Fruit fly (Drosophila melanogaster) whole organism, embryonic: ENCODE data around the gene dgt6.

Experiments
- Adf1 ChIP-seq: fragments of 200-800 bp; sonication (Bioruptor generic); IDR thresholded peaks from 2 replicates; pipeline ENCODE4 v1.3.6; 2022; ENCODE audit warnings: missing biosample characterization, missing genetic modification characterization
- Aef1 ChIP-seq: fragments of 200-800 bp; sonication (Bioruptor generic); IDR thresholded peaks from 3 replicates; pipeline ENCODE4 v1.3.6; 2022; ENCODE audit warnings: missing biosample characterization, missing genetic modification characterization
- CG10959 ChIP-seq: fragments of 200-800 bp; sonication (Bioruptor generic); IDR thresholded peaks from 2 replicates; pipeline ENCODE4 v1.3.6; 2022; ENCODE audit warnings: missing biosample characterization, missing genetic modification characterization
- CG11247 ChIP-seq: fragments of 200-800 bp; sonication (Bioruptor generic); IDR thresholded peaks from 2 replicates; pipeline ENCODE4 v1.3.6; 2022; ENCODE audit warnings: missing biosample characterization, missing genetic modification characterization
- CG12155 ChIP-seq: fragments of 200-800 bp; sonication (Bioruptor generic); optimal IDR thresholded peaks from 3 replicates; lab custom pipeline; 2016; ENCODE audit warnings: missing biosample characterization, missing genetic modification characterization
- CG12299 ChIP-seq: fragments of 200-800 bp; sonication (Bioruptor generic); optimal IDR thresholded peaks from 2 replicates; lab custom pipeline; 2018; ENCODE audit warnings: missing biosample characterization, mild to moderate bottlenecking, missing genetic modification characterization
- CG12744 ChIP-seq: fragments of 200-800 bp; sonication (Bioruptor generic); optimal IDR thresholded peaks from 2 replicates; lab custom pipeline; 2016; ENCODE audit warnings: missing biosample characterization, missing genetic modification characterization
- CG14710 ChIP-seq: fragments of 200-800 bp; sonication (Bioruptor generic); optimal IDR thresholded peaks from 3 replicates; lab custom pipeline; 2019; ENCODE audit warnings: missing biosample characterization, mild to moderate bottlenecking, missing genetic modification characterization, moderate library complexity
- CG17385 ChIP-seq: fragments of 200-800 bp; sonication (Bioruptor generic); optimal IDR thresholded peaks from 3 replicates; lab custom pipeline; 2018; ENCODE audit warnings: missing biosample characterization, mild to moderate bottlenecking, missing genetic modification characterization
- CG18599 ChIP-seq: fragments of 200-800 bp; sonication (Bioruptor generic); optimal IDR thresholded peaks from 3 replicates; lab custom pipeline; 2017; ENCODE audit warnings: missing biosample characterization, missing genetic modification characterization, mild to moderate bottlenecking, moderate library complexity, missing genetic modification reagents
- CG30020 ChIP-seq: fragments of 200-800 bp; optimal IDR thresholded peaks from 2 replicates; lab custom pipeline; 2019; ENCODE audit warnings: missing biosample characterization, mild to moderate bottlenecking, missing genetic modification characterization, moderate library complexity
- CG32772 ChIP-seq: fragments of 200-800 bp; sonication (Bioruptor generic); IDR thresholded peaks from 2 replicates; pipeline ENCODE4 v1.3.6; 2022; ENCODE audit warnings: missing biosample characterization, missing genetic modification characterization
- CG34376 ChIP-seq: fragments of 200-800 bp; sonication (Bioruptor generic); optimal IDR thresholded peaks from 2 replicates; lab custom pipeline; 2018; ENCODE audit warnings: missing biosample characterization, mild to moderate bottlenecking, missing genetic modification characterization
- CG4328 ChIP-seq: fragments of 200-800 bp; sonication (Bioruptor generic); optimal IDR thresholded peaks from 3 replicates; lab custom pipeline; 2017; ENCODE audit warnings: missing biosample characterization, missing genetic modification reagents, missing genetic modification characterization
- CG4707 ChIP-seq: fragments of 200-800 bp; sonication (Bioruptor generic); optimal IDR thresholded peaks from 2 replicates; lab custom pipeline; 2018; ENCODE audit warnings: missing biosample characterization, mild to moderate bottlenecking, missing genetic modification characterization, moderate library complexity
- CG4854 ChIP-seq: fragments of 200-800 bp; sonication (Bioruptor generic); optimal IDR thresholded peaks from 2 replicates; lab custom pipeline; 2016; ENCODE audit warnings: missing biosample characterization, missing genetic modification characterization, inconsistent platforms
- CG5180 ChIP-seq: fragments of 200-800 bp; sonication (Bioruptor generic); optimal IDR thresholded peaks from 3 replicates; lab custom pipeline; 2017; ENCODE audit warnings: missing biosample characterization, missing genetic modification characterization, mild to moderate bottlenecking, moderate library complexity, missing genetic modification reagents
- CG7839 ChIP-seq: fragments of 200-800 bp; sonication (Bioruptor generic); optimal IDR thresholded peaks from 3 replicates; lab custom pipeline; 2018; ENCODE audit warnings: missing biosample characterization, mild to moderate bottlenecking, missing genetic modification characterization, moderate library complexity
- CG8944 ChIP-seq: fragments of 200-800 bp; sonication (Bioruptor generic); optimal IDR thresholded peaks from 3 replicates; lab custom pipeline; 2016; ENCODE audit warnings: missing biosample characterization, missing genetic modification characterization
- Dek ChIP-seq: fragments of 200-800 bp; sonication (Bioruptor generic); optimal IDR thresholded peaks from 3 replicates; lab custom pipeline; 2019; ENCODE audit warnings: missing biosample characterization, mild to moderate bottlenecking, missing genetic modification characterization, moderate library complexity
- E2f2 ChIP-seq: fragments of 200-800 bp; sonication (Bioruptor generic); IDR thresholded peaks from 2 replicates; pipeline ENCODE4 v1.3.6; 2022; ENCODE audit warnings: missing biosample characterization, missing genetic modification characterization
- HLHmδ ChIP-seq: fragments of 200-800 bp; sonication (Bioruptor generic); optimal IDR thresholded peaks from 2 replicates; lab custom pipeline; 2018; ENCODE audit warnings: missing biosample characterization, mild to moderate bottlenecking, missing genetic modification characterization, moderate library complexity
- Hand ChIP-seq: fragments of 200-800 bp; sonication (Bioruptor generic); optimal IDR thresholded peaks from 2 replicates; lab custom pipeline; 2017; ENCODE audit warnings: mild to moderate bottlenecking, missing biosample characterization, missing genetic modification reagents, missing genetic modification characterization
- Hr39 ChIP-seq: fragments of >200 bp; optimal IDR thresholded peaks from 2 replicates; lab custom pipeline; 2017
- Lhr ChIP-seq: fragments of 200-800 bp; sonication (Bioruptor generic); optimal IDR thresholded peaks from 3 replicates; lab custom pipeline; 2017; ENCODE audit warnings: mild to moderate bottlenecking, missing biosample characterization, missing genetic modification reagents, missing genetic modification characterization
- Opbp ChIP-seq: fragments of 200-800 bp; sonication (Bioruptor generic); IDR thresholded peaks from 3 replicates; pipeline ENCODE4 v1.3.6; 2022; ENCODE audit warnings: missing biosample characterization, missing genetic modification characterization; ENCODE audit not compliant: partially characterized antibody
- Rx ChIP-seq: fragments of 200-800 bp; sonication (Bioruptor generic); IDR thresholded peaks from 2 replicates; pipeline ENCODE4 v1.3.6; 2022; ENCODE audit warnings: missing biosample characterization, missing genetic modification characterization
- bab2 ChIP-seq: fragments of 200-800 bp; sonication (Bioruptor generic); optimal IDR thresholded peaks from 2 replicates; lab custom pipeline; 2016; ENCODE audit warnings: missing biosample characterization, missing genetic modification characterization
- cas ChIP-seq: fragments of 200-800 bp; sonication (Bioruptor generic); IDR thresholded peaks from 2 replicates; pipeline ENCODE4 v1.3.6; 2022; ENCODE audit warnings: missing biosample characterization, missing genetic modification characterization
- corto ChIP-seq: fragments of 200-800 bp; sonication (Bioruptor generic); optimal IDR thresholded peaks from 2 replicates; lab custom pipeline; 2016; ENCODE audit warnings: missing biosample characterization, mild to moderate bottlenecking, missing genetic modification characterization, moderate library complexity
- dmrt99B ChIP-seq: fragments of 200-800 bp; sonication (Bioruptor generic); optimal IDR thresholded peaks from 2 replicates; lab custom pipeline; 2018; ENCODE audit warnings: missing biosample characterization, mild to moderate bottlenecking, missing genetic modification characterization, moderate library complexity
- grau ChIP-seq: fragments of 200-800 bp; optimal IDR thresholded peaks from 3 replicates; lab custom pipeline; 2019; ENCODE audit warnings: missing biosample characterization, mild to moderate bottlenecking, missing genetic modification characterization, moderate library complexity
- gsb-n ChIP-seq: fragments of 200-800 bp; sonication (Bioruptor generic); optimal IDR thresholded peaks from 3 replicates; lab custom pipeline; 2018; ENCODE audit warnings: missing biosample characterization, mild to moderate bottlenecking, missing genetic modification characterization
- inv ChIP-seq: fragments of 200-800 bp; sonication (Bioruptor generic); IDR thresholded peaks from 2 replicates; pipeline ENCODE4 v1.3.6; 2022; ENCODE audit warnings: missing biosample characterization, missing genetic modification characterization; ENCODE audit not compliant: partially characterized antibody
- klu ChIP-seq: fragments of 200-800 bp; sonication (Bioruptor generic); IDR thresholded peaks from 2 replicates; pipeline ENCODE4 v1.3.6; 2022; ENCODE audit warnings: missing biosample characterization, missing genetic modification characterization
- knrl ChIP-seq: fragments of 200-800 bp; sonication (Bioruptor generic); IDR thresholded peaks from 3 replicates; pipeline ENCODE4 v1.3.6; 2022; ENCODE audit warnings: missing biosample characterization, missing genetic modification characterization; ENCODE audit not compliant: partially characterized antibody
- lola ChIP-seq, 3 experiments: fragments of >200 bp in 2 of 3; fragments of 200-800 bp in 1 of 3; sonication (Bioruptor generic) in 1 of 3; optimal IDR thresholded peaks; 2 replicates each; lab custom pipeline; 2017 to 2019; ENCODE audit warnings: missing biosample characterization in 3 of 3, missing genetic modification characterization in 3 of 3, mild to moderate bottlenecking in 1 of 3, moderate library complexity in 1 of 3
- maf-S ChIP-seq: fragments of 200-800 bp; sonication (Bioruptor generic); optimal IDR thresholded peaks from 2 replicates; lab custom pipeline; 2016; ENCODE audit warnings: missing biosample characterization, missing genetic modification characterization
- mirr ChIP-seq: fragments of 200-800 bp; sonication (Bioruptor generic); optimal IDR thresholded peaks from 3 replicates; lab custom pipeline; 2018; ENCODE audit warnings: missing biosample characterization, mild to moderate bottlenecking, missing genetic modification characterization
- onecut ChIP-seq: fragments of 200-800 bp; sonication (Bioruptor generic); IDR thresholded peaks from 2 replicates; pipeline ENCODE4 v1.3.6; 2022; ENCODE audit warnings: missing biosample characterization, missing genetic modification characterization
- ro ChIP-seq: fragments of 200-800 bp; sonication (Bioruptor generic); IDR thresholded peaks from 2 replicates; pipeline ENCODE4 v1.3.6; 2022; ENCODE audit warnings: missing biosample characterization, missing genetic modification characterization
- sc ChIP-seq, 3 experiments: fragments of >200 bp in 2 of 3; fragments of 200-800 bp in 1 of 3; sonication (Bioruptor generic) in 1 of 3; optimal IDR thresholded peaks; 2 replicates in 2 of 3; 3 replicates in 1 of 3; lab custom pipeline; 2017; ENCODE audit warnings: mild to moderate bottlenecking in 1 of 3, missing biosample characterization in 1 of 3, missing genetic modification characterization in 1 of 3, missing genetic modification reagents in 1 of 3
- scrt ChIP-seq: fragments of 200-800 bp; sonication (Bioruptor generic); optimal IDR thresholded peaks from 2 replicates; lab custom pipeline; 2018; ENCODE audit warnings: missing biosample characterization, mild to moderate bottlenecking, missing genetic modification characterization, moderate library complexity
- slbo ChIP-seq: fragments of 200-800 bp; sonication (Bioruptor generic); IDR thresholded peaks from 2 replicates; pipeline ENCODE4 v1.3.6; 2022; ENCODE audit warnings: missing biosample characterization, missing genetic modification characterization
- so ChIP-seq: fragments of 200-800 bp; sonication (Bioruptor generic); IDR thresholded peaks from 3 replicates; pipeline ENCODE4 v1.3.6; 2022; ENCODE audit warnings: missing biosample characterization, missing genetic modification characterization
- tll ChIP-seq, 2 experiments: fragments of 200-800 bp in 1 of 2; fragments of >200 bp in 1 of 2; sonication (Bioruptor generic) in 1 of 2; optimal IDR thresholded peaks; 2 replicates each; lab custom pipeline; 2017 to 2019; ENCODE audit warnings: missing biosample characterization in 2 of 2, missing genetic modification characterization in 2 of 2, mild to moderate bottlenecking in 1 of 2, moderate library complexity in 1 of 2
- toy ChIP-seq: fragments of 200-800 bp; sonication (Bioruptor generic); IDR thresholded peaks from 2 replicates; pipeline ENCODE4 v1.3.6; 2022; ENCODE audit warnings: missing biosample characterization, missing genetic modification characterization
- vnd ChIP-seq: fragments of 200-800 bp; sonication (Bioruptor generic); IDR thresholded peaks from 3 replicates; pipeline ENCODE4 v1.3.6; 2022; ENCODE audit warnings: missing biosample characterization, missing genetic modification characterization; ENCODE audit not compliant: partially characterized antibody
- zen2 ChIP-seq: fragments of 200-800 bp; sonication (Bioruptor generic); IDR thresholded peaks from 3 replicates; pipeline ENCODE4 v1.3.6; 2022; ENCODE audit warnings: missing biosample characterization, missing genetic modification characterization; ENCODE audit not compliant: partially characterized antibody
- zf30C ChIP-seq: fragments of 200-800 bp; sonication (Bioruptor generic); optimal IDR thresholded peaks from 3 replicates; lab custom pipeline; 2018; ENCODE audit warnings: missing biosample characterization, mild to moderate bottlenecking, missing genetic modification characterization

dgt6 gene

DNA sequence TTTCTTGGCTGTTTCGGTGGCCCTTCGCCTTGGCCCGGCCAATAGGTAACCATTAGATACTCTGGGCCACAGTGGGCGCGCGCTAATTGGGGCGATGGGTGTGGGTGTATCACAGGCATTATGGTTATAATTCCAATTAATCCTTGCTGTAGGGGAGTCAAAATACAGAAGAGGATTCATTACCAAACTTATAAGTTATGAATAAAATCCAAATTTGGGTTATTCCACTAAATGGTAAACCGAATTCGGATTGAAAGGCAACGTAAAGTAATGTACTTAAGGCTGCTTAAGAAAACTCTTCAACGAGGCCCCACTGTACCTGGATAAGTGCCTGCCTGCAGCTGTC lies 41.1 kb downstream of the dgt6 start (continued):
- peak; percentile 43 for TF ChIP-seq scrt (GFP tag; lab: Kevin White, UChicago)
- no peak for TF ChIP-seq slbo (GFP tag; lab: Robert Waterston, UW)
- TF ChIP-seq CG17385 (GFP tag; lab: Kevin White, UChicago), result no peak
- TF ChIP-seq klu (GFP tag; lab: Robert Waterston, UW), result peak; percentile 57; the same call in 1 of the 2 replicates
- TF ChIP-seq CG12155 (GFP tag; lab: Kevin White, UChicago), result no peak
- TF ChIP-seq CG12744 (GFP tag; lab: Kevin White, UChicago), result no peak
- no peak for TF ChIP-seq CG5180 (GFP tag; lab: Kevin White, UChicago)
- TF ChIP-seq knrl (GFP tag; lab: Robert Waterston, UW), result no peak
- TF ChIP-seq Hr39 (lab: Kevin White, UChicago), result no peak
- no peak for TF ChIP-seq E2f2 (GFP tag; lab: Robert Waterston, UW)
- no peak for TF ChIP-seq mirr
- TF ChIP-seq CG8944, result peak; percentile 35
- TF ChIP-seq CG4854, result no peak
- TF ChIP-seq Dek, result no peak
- TF ChIP-seq CG18599 (GFP tag; lab: Kevin White, UChicago), result peak; percentile 75
- no peak for TF ChIP-seq sc (optimal IDR thresholded peaks at IDR 0.05; lab: Kevin White, UChicago)
- no peak for TF ChIP-seq sc (GFP tag; optimal IDR thresholded peaks at IDR 0.05; lab: Kevin White, UChicago)
- no peak for TF ChIP-seq zf30C (GFP tag; lab: Kevin White, UChicago)
- peak; percentile 45; the same call in 1 of the 3 replicates for TF ChIP-seq Aef1 (GFP tag; lab: Robert Waterston, UW)
- TF ChIP-seq cas (GFP tag; lab: Robert Waterston, UW), result no peak
- no peak for TF ChIP-seq zen2 (GFP tag; lab: Robert Waterston, UW)
- TF ChIP-seq gsb-n (tag; lab: Kevin White, UChicago), result no peak
- TF ChIP-seq Opbp (GFP tag; lab: Robert Waterston, UW), result no peak
- TF ChIP-seq so (GFP tag; lab: Robert Waterston, UW), result no peak
- no peak for TF ChIP-seq lola (GFP tag; optimal IDR thresholded peaks at IDR 0.05; lab: Kevin White, UChicago)
- no peak for TF ChIP-seq CG12299 (tag; lab: Kevin White, UChicago)
- TF ChIP-seq CG14710 (tag; lab: Kevin White, UChicago), result no peak
- no peak for TF ChIP-seq Hand (GFP tag; lab: Kevin White, UChicago)
- TF ChIP-seq HLHmδ, result no peak
- no peak for TF ChIP-seq corto (GFP tag; lab: Kevin White, UChicago)
- peak; percentile 56 for TF ChIP-seq bab2 (GFP tag; lab: Kevin White, UChicago)
- peak; percentile 13 for TF ChIP-seq CG34376 (GFP tag; lab: Kevin White, UChicago)
- TF ChIP-seq Lhr, result no peak
- TF ChIP-seq CG4328, result no peak
- 0 out of 2 replicates have a peak, but pooled peaks have one; percentile 38 for TF ChIP-seq CG11247 (GFP tag; lab: Robert Waterston, UW)
- no peak for TF ChIP-seq ro (GFP tag; lab: Robert Waterston, UW)
- TF ChIP-seq Rx (GFP tag; lab: Robert Waterston, UW), result no peak
- TF ChIP-seq Adf1, result no peak
- no peak for TF ChIP-seq maf-S (GFP tag; lab: Kevin White, UChicago)
- peak; percentile 6; the same call in 1 of the 2 replicates for TF ChIP-seq onecut (GFP tag; lab: Robert Waterston, UW)
- TF ChIP-seq CG4707 (GFP tag; lab: Kevin White, UChicago), result no peak
- TF ChIP-seq tll (GFP tag; optimal IDR thresholded peaks at IDR 0.05; lab: Kevin White, UChicago), result no peak
- TF ChIP-seq CG7839 (tag; lab: Kevin White, UChicago), result peak; percentile 35
- TF ChIP-seq toy (GFP tag; lab: Robert Waterston, UW), result no peak
- TF ChIP-seq CG30020 (tag; lab: Kevin White, UChicago), result no peak
- TF ChIP-seq dmrt99B (tag; lab: Kevin White, UChicago), result peak; percentile 77
- no peak for TF ChIP-seq vnd (GFP tag; lab: Robert Waterston, UW)
- TF ChIP-seq inv (GFP tag; lab: Robert Waterston, UW), result no peak
- TF ChIP-seq CG10959 (GFP tag; lab: Robert Waterston, UW), result no peak
- TF ChIP-seq CG32772 (GFP tag; lab: Robert Waterston, UW), result peak; percentile 55; the same call in 1 of the 2 replicates
- no peak for TF ChIP-seq grau
